Worm (Caenorhabditis elegans): ENCODE data around the gene nish-1.

The nish-1 gene

DNA sequence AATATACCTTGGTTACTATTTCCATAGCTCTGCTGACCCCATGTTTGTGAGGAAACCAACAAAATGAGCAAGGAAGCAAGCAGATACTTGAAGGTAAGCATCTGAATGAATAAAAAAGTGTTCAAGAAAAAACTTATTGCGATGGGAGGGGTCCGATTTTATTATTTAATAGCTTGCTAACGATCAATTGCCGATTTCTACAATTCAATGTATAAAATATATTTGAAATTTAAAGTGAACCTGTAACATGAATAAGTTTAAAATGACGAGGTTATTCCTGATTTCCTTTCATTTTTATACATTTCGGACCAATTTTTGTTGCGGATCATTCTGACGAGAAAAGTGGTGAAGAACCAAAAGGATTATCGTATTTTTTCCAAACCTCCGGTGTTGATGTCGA, 32.4 kb downstream of the nish-1 start, which contains the start of gene srlf-13:
srlf-13 (minus strand) TSS at position 101 of the 400 bp plus-strand sequence.
- TF ChIP-seq unc-39 (tag; optimal IDR thresholded peaks at IDR 0.05) (no peak), skn-1 (tag; optimal IDR thresholded peaks at IDR 0.05) (no peak), mml-1 (tag; optimal IDR thresholded peaks at IDR 0.05) (no peak), jun-1 (tag; optimal IDR thresholded peaks at IDR 0.05) (no peak), nhr-23 (tag; optimal IDR thresholded peaks at IDR 0.05) (no peak), nhr-25 (tag; optimal IDR thresholded peaks at IDR 0.05) (no peak), nhr-43 (tag; optimal IDR thresholded peaks at IDR 0.05; ENCODE audit: poor library complexity, severe bottlenecking) (no peak), fos-1 (tag; optimal IDR thresholded peaks at IDR 0.05) (no peak), egl-5 (tag; optimal IDR thresholded peaks at IDR 0.05) (no peak), elt-2 (tag; optimal IDR thresholded peaks at IDR 0.05) (no peak), snpc-4 (tag; optimal IDR thresholded peaks at IDR 0.05) (no peak), nhr-28 (tag; optimal IDR thresholded peaks at IDR 0.05) (no peak)

DNA sequence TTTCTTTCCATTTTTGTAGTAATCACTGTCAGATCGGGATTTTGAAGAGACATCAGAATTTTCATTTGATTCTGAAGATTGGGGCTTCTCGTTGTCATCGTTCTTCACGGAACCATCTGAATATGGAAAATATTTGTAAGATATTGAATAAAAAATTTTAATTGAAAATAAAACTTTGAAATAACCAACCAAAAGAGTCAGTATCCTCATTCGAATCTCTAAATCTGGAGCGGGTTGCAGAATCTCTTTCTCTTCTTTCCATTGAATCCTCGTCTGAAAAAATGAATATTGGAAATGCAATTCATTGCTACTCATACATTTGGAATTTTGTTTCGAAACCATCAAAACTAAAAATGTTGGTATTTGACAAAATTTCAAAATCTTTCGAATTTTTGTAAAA, 34.0 kb downstream of the nish-1 start:
- TF ChIP-seq egl-5 (tag; optimal IDR thresholded peaks at IDR 0.05) (no peak), nhr-11 (tag; optimal IDR thresholded peaks at IDR 0.05) (no peak), mml-1 (tag; optimal IDR thresholded peaks at IDR 0.05) (no peak), nhr-77 (tag; optimal IDR thresholded peaks at IDR 0.05) (no peak), nfya-1 (tag; optimal IDR thresholded peaks at IDR 0.05; ENCODE audit: insufficient read depth) (no peak), ceh-28 (tag; optimal IDR thresholded peaks at IDR 0.05) (no peak), elt-1 (tag; optimal IDR thresholded peaks at IDR 0.05) (no peak), mdl-1 (tag; optimal IDR thresholded peaks at IDR 0.05) (no peak), ceh-82 (tag; optimal IDR thresholded peaks at IDR 0.05) (no peak), fkh-2 (tag; optimal IDR thresholded peaks at IDR 0.05) (no peak)

DNA sequence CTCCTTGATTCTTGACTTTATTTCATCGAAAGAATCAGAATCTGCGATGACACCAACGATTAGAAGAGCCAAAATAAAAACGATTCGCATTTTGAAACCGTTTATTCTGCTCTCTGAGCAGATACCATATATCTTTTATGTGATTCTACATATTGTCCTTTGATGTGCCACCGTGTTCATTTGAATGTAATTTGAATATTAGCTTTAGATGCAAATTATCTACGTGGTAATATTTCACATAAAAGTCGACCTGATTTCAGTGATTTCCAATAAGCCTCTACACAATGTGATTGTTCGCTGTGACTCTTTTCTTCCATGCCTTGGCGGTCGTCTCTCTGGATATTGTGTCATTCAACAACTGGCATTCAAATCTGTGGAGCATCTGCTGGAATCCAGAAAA, 35.0 kb downstream of the nish-1 start, which contains the start of the genes F13E9.9 and F13E9.19:
F13E9.9 (minus strand) TSS at position 101 of the 400 bp plus-strand sequence.
F13E9.19 (plus strand) TSS at position 316 of the 400 bp plus-strand sequence.
- TF ChIP-seq snpc-4 (tag; optimal IDR thresholded peaks at IDR 0.05) (no peak), nhr-28 (tag; optimal IDR thresholded peaks at IDR 0.05) (no peak), egl-27 (tag; optimal IDR thresholded peaks at IDR 0.05) (no peak), elt-1 (tag; optimal IDR thresholded peaks at IDR 0.05) (no peak), fos-1 (tag; optimal IDR thresholded peaks at IDR 0.05) (no peak), nhr-25 (tag; optimal IDR thresholded peaks at IDR 0.05) (no peak), hmg-11 (tag; optimal IDR thresholded peaks at IDR 0.05) (no peak), eor-1 (tag; optimal IDR thresholded peaks at IDR 0.05) (no peak), nhr-43 (tag; optimal IDR thresholded peaks at IDR 0.05; ENCODE audit: poor library complexity, severe bottlenecking) (no peak), egl-5 (tag; optimal IDR thresholded peaks at IDR 0.05) (no peak), ceh-82 (tag; optimal IDR thresholded peaks at IDR 0.05) (no peak), nhr-12 (tag; optimal IDR thresholded peaks at IDR 0.05) (no peak), ceh-9 (tag; optimal IDR thresholded peaks at IDR 0.05) (no peak)

DNA sequence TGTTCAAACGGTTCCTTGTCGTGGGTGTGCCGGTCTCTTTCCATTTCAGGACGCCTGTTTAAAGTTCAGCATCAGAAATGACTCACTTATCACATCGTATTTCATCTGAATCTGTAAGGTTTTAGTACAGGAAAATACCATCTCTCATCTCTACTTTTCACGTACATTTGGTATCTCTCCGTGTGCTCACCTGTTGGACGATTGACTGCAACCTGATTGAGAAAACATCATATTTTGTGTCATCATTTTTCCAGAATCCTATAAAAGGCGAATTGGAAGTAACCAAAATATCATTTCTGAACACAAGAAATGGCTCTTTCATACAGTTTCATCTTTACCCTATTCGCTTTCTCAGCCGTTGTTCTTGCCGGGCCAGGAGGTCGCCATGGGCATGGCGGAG, 36.0 kb downstream of the nish-1 start, which contains the start of gene srlf-30:
srlf-30 (plus strand) TSS at position 301 of the 400 bp plus-strand sequence.
- TF ChIP-seq snpc-4 (tag; optimal IDR thresholded peaks at IDR 0.05) (no peak), zag-1 (tag; optimal IDR thresholded peaks at IDR 0.05) (no peak), aly-2 (tag; optimal IDR thresholded peaks at IDR 0.05) (no peak), nfya-1 (tag; optimal IDR thresholded peaks at IDR 0.05; ENCODE audit: insufficient read depth) (no peak)

DNA sequence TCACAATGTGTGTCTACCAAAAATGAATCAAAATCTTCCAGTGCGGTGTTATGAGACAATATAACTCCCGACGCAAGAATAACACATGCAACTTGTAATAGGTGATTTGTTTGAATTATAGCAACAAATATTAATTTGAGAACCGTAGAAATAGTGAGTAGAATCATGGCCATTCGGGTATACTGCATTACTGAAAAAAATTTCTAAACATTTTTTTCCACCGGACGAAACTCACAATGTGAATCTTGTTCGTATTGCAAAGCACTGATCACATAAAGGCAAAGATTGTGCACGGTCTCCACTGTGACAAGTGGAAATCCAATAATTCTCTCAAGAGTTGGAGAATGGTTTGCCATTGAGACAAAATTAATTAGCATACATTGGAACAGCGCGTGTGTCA, 38.3 kb downstream of the nish-1 start:
- TF ChIP-seq nhr-23 (tag; optimal IDR thresholded peaks at IDR 0.05) (no peak), nhr-12 (tag; optimal IDR thresholded peaks at IDR 0.05) (no peak), jun-1 (tag; optimal IDR thresholded peaks at IDR 0.05) (no peak), elt-1 (tag; optimal IDR thresholded peaks at IDR 0.05) (no peak), R02D3.7 (tag; optimal IDR thresholded peaks at IDR 0.05) (no peak), elt-3 (tag; optimal IDR thresholded peaks at IDR 0.05) (no peak), unc-39 (tag; optimal IDR thresholded peaks at IDR 0.05) (no peak), fkh-10 (GFP tag; optimal IDR thresholded peaks at IDR 0.05) (no peak), nfya-1 (tag; optimal IDR thresholded peaks at IDR 0.05; ENCODE audit: insufficient read depth) (no peak), nhr-76 (tag; optimal IDR thresholded peaks at IDR 0.05) (no peak), skn-1 (tag; optimal IDR thresholded peaks at IDR 0.05) (no peak), mml-1 (tag; optimal IDR thresholded peaks at IDR 0.05) (no peak), tbx-2 (tag; optimal IDR thresholded peaks at IDR 0.05) (no peak)

All from whole organism, L3 larva.